Fruit fly (Drosophila melanogaster) whole organism, wandering third instar larva: ENCODE data around the gene AstC.
A peak's percentile ranks its signal among the peaks of the same experiment; 100 is the strongest.

Source experiments
- Abd-B ChIP-seq: fragments of >200 bp; optimal IDR thresholded peaks from 2 replicates; lab custom pipeline; 2017; ENCODE audit warnings: missing biosample characterization, missing genetic modification characterization
- CG32264 ChIP-seq: fragments of 200-800 bp; sonication (Bioruptor generic); optimal IDR thresholded peaks from 2 replicates; lab custom pipeline; 2016; ENCODE audit warnings: missing biosample characterization, missing genetic modification characterization
- CG9705 ChIP-seq: fragments of 200-800 bp; sonication (Bioruptor generic); optimal IDR thresholded peaks from 2 replicates; lab custom pipeline; 2018; ENCODE audit warnings: missing biosample characterization, mild to moderate bottlenecking, missing genetic modification characterization
- Dfd ChIP-seq: fragments of >200 bp; optimal IDR thresholded peaks from 2 replicates; lab custom pipeline; 2017; ENCODE audit warnings: missing biosample characterization, missing genetic modification characterization
- Dif ChIP-seq: fragments of 200-275, 200-300 bp; sonication (Bioruptor generic); optimal IDR thresholded peaks from 2 replicates; lab custom pipeline; 2018; ENCODE audit warnings: missing biosample characterization, missing genetic modification characterization; ENCODE audit not compliant: partially characterized antibody
- GATAd ChIP-seq: sonication (Bioruptor generic); optimal IDR thresholded peaks from 2 replicates; lab custom pipeline; 2016; ENCODE audit warnings: missing biosample characterization, missing genetic modification characterization
- HLH106 ChIP-seq: fragments of 200-800 bp; optimal IDR thresholded peaks from 3 replicates; lab custom pipeline; 2019; ENCODE audit warnings: missing biosample characterization, mild to moderate bottlenecking, missing genetic modification characterization, moderate library complexity
- Hnf4 ChIP-seq: fragments of 200-800 bp; sonication (Bioruptor generic); optimal IDR thresholded peaks from 2 replicates; lab custom pipeline; 2016; ENCODE audit warnings: missing biosample characterization, mild to moderate bottlenecking, missing genetic modification characterization
- Hr78 ChIP-seq: fragments of >200 bp; optimal IDR thresholded peaks from 2 replicates; lab custom pipeline; 2017; ENCODE audit warnings: missing biosample characterization, missing genetic modification characterization
- Hr83 ChIP-seq: fragments of 200-300 bp; sonication (Bioruptor generic); optimal IDR thresholded peaks from 2 replicates; lab custom pipeline; 2016; ENCODE audit warnings: missing biosample characterization, mild to moderate bottlenecking, missing genetic modification characterization, moderate library complexity; ENCODE audit not compliant: poor library complexity, severe bottlenecking
- Jra ChIP-seq: sonication (Bioruptor generic); optimal IDR thresholded peaks from 2 replicates; lab custom pipeline; 2016; ENCODE audit warnings: missing biosample characterization, missing genetic modification characterization
- Mio ChIP-seq: sonication (Bioruptor generic); optimal IDR thresholded peaks from 2 replicates; lab custom pipeline; 2016; ENCODE audit warnings: missing biosample characterization, missing genetic modification characterization
- Myc ChIP-seq: fragments of >200 bp; optimal IDR thresholded peaks from 2 replicates; lab custom pipeline; 2017
- N ChIP-seq: fragments of >200 bp; optimal IDR thresholded peaks from 2 replicates; lab custom pipeline; 2018; ENCODE audit warnings: missing biosample characterization, missing external identifiers, missing genetic modification characterization
- OdsH ChIP-seq: fragments of 200-800 bp; sonication (Bioruptor generic); optimal IDR thresholded peaks from 2 replicates; lab custom pipeline; 2016; ENCODE audit warnings: missing biosample characterization, mild to moderate bottlenecking, missing genetic modification characterization
- Rel ChIP-seq, 2 experiments: fragments of 200-800 bp; sonication (Bioruptor generic) in 1 of 2; optimal IDR thresholded peaks; 2 replicates in 1 of 2; 3 replicates in 1 of 2; lab custom pipeline; 2016 to 2019; ENCODE audit warnings: mild to moderate bottlenecking in 2 of 2, missing biosample characterization in 2 of 2, missing genetic modification characterization in 2 of 2, moderate library complexity in 1 of 2
- Sp1 ChIP-seq: fragments of 200-800 bp; sonication (Bioruptor generic); optimal IDR thresholded peaks from 3 replicates; lab custom pipeline; 2019; ENCODE audit warnings: missing biosample characterization, mild to moderate bottlenecking, missing genetic modification characterization, moderate library complexity
- Vsx2 ChIP-seq: fragments of 200-300, 225-300 bp; sonication (Bioruptor generic); optimal IDR thresholded peaks from 2 replicates; lab custom pipeline; 2018; ENCODE audit warnings: missing biosample characterization, missing genetic modification characterization; ENCODE audit not compliant: partially characterized antibody
- br ChIP-seq: fragments of 200-800 bp; sonication (Bioruptor generic); optimal IDR thresholded peaks from 2 replicates; lab custom pipeline; 2016; ENCODE audit warnings: missing biosample characterization, missing genetic modification characterization
- brk ChIP-seq: fragments of 200-800 bp; sonication (Bioruptor generic); optimal IDR thresholded peaks from 2 replicates; lab custom pipeline; 2016; ENCODE audit warnings: missing biosample characterization, mild to moderate bottlenecking, missing genetic modification characterization
- dl ChIP-seq, 2 experiments: fragments of 175-275, 200-275 bp in 1 of 2; fragments of 200-275 bp in 1 of 2; sonication (Bioruptor generic); optimal IDR thresholded peaks; lab custom pipeline; 2018; ENCODE audit warnings: mild to moderate bottlenecking in 2 of 2, missing biosample characterization in 2 of 2, missing genetic modification characterization in 2 of 2, moderate library complexity in 2 of 2; ENCODE audit not compliant: partially characterized antibody in 2 of 2, insufficient read depth in 1 of 2
- dmrt93B ChIP-seq: fragments of 200-800 bp; sonication (Bioruptor generic); optimal IDR thresholded peaks from 2 replicates; lab custom pipeline; 2018; ENCODE audit warnings: missing biosample characterization, mild to moderate bottlenecking, missing genetic modification characterization
- dsf ChIP-seq: sonication (Bioruptor generic); optimal IDR thresholded peaks from 2 replicates; lab custom pipeline; 2016; ENCODE audit warnings: missing biosample characterization, missing genetic modification characterization, borderline replicate concordance
- ey ChIP-seq: fragments of 200-800 bp; sonication (Bioruptor generic); optimal IDR thresholded peaks from 2 replicates; lab custom pipeline; 2016; ENCODE audit warnings: missing biosample characterization, missing genetic modification characterization
- foxo ChIP-seq, 2 experiments: fragments of 200-800 bp; sonication (Bioruptor generic); optimal IDR thresholded peaks; 2 replicates in 1 of 2; 3 replicates in 1 of 2; lab custom pipeline; 2016 to 2017; ENCODE audit warnings: missing biosample characterization in 2 of 2, missing genetic modification characterization in 2 of 2
- fru ChIP-seq: fragments of 200-800 bp; sonication (Bioruptor generic); optimal IDR thresholded peaks from 3 replicates; lab custom pipeline; 2016; ENCODE audit warnings: missing biosample characterization, mild to moderate bottlenecking, missing genetic modification characterization
- lola ChIP-seq: fragments of >200 bp; optimal IDR thresholded peaks from 2 replicates; lab custom pipeline; 2017; ENCODE audit warnings: missing biosample characterization, missing genetic modification characterization
- psq ChIP-seq: fragments of 200-800 bp; sonication (Bioruptor generic); optimal IDR thresholded peaks from 3 replicates; lab custom pipeline; 2017; ENCODE audit warnings: missing biosample characterization, mild to moderate bottlenecking, missing genetic modification characterization, moderate library complexity
- rgr ChIP-seq: fragments of 200-800 bp; sonication (Bioruptor generic); optimal IDR thresholded peaks from 3 replicates; lab custom pipeline; 2016; ENCODE audit warnings: missing biosample characterization, mild to moderate bottlenecking, missing genetic modification characterization
- sage ChIP-seq: fragments of 200-800 bp; sonication (Bioruptor generic); optimal IDR thresholded peaks from 2 replicates; lab custom pipeline; 2016; ENCODE audit warnings: missing biosample characterization, mild to moderate bottlenecking, missing genetic modification characterization
- sv ChIP-seq: fragments of 200-800 bp; sonication (Bioruptor generic); optimal IDR thresholded peaks from 3 replicates; lab custom pipeline; 2016; ENCODE audit warnings: missing biosample characterization, missing genetic modification characterization
- usp ChIP-seq: fragments of >200 bp; optimal IDR thresholded peaks from 2 replicates; lab custom pipeline; 2017; ENCODE audit warnings: missing biosample characterization, missing genetic modification characterization
- woc ChIP-seq: sonication (Bioruptor generic); optimal IDR thresholded peaks from 2 replicates; lab custom pipeline; 2016; ENCODE audit warnings: missing biosample characterization, mild to moderate bottlenecking, missing genetic modification characterization

Gene AstC

dm6 chr2L:11100516-11101061 is 19.4 kb upstream of the AstC start, which contains the start of gene Ge-1:
Gene Ge-1 (minus strand): TSS chr2L:11100888.
- TF ChIP-seq Hr83 (GFP tag; lab: Kevin White, UChicago), result peak; percentile 20
- no peak for TF ChIP-seq br
- TF ChIP-seq brk (GFP tag; lab: Kevin White, UChicago), result no peak
- TF ChIP-seq, all 38 proteins: peak for 1

- TF ChIP-seq Dif (GFP tag; lab: Kevin White, UChicago), result no peak
- no peak for TF ChIP-seq foxo (GFP tag; optimal IDR thresholded peaks at IDR 0.05; lab: Kevin White, UChicago)
- no peak for TF ChIP-seq rgr (GFP tag; lab: Kevin White, UChicago)
- TF ChIP-seq N (GFP tag; lab: Kevin White, UChicago), result no peak
- peak; percentile 96 for TF ChIP-seq Myc (lab: Kevin White, UChicago)
- TF ChIP-seq Abd-B (GFP tag; lab: Kevin White, UChicago), result no peak
- no peak for TF ChIP-seq sage (GFP tag; lab: Kevin White, UChicago)
- no peak for TF ChIP-seq Dfd (GFP tag; lab: Kevin White, UChicago)
- TF ChIP-seq Rel (GFP tag; optimal IDR thresholded peaks at IDR 0.05; lab: Kevin White, UChicago), result no peak
- TF ChIP-seq Rel (tag; optimal IDR thresholded peaks at IDR 0.05; lab: Kevin White, UChicago), result no peak
- no peak for TF ChIP-seq fru (GFP tag; lab: Kevin White, UChicago)
- TF ChIP-seq woc, result peak; percentile 87
- TF ChIP-seq CG32264 (GFP tag; lab: Kevin White, UChicago), result no peak
- TF ChIP-seq br, result no peak
- TF ChIP-seq lola, result no peak
- no peak for TF ChIP-seq Vsx2 (GFP tag; lab: Kevin White, UChicago)
- TF ChIP-seq ey, result no peak
- no peak for TF ChIP-seq Sp1 (GFP tag; lab: Kevin White, UChicago)
- no peak for TF ChIP-seq HLH106
- TF ChIP-seq OdsH (GFP tag; lab: Kevin White, UChicago), result no peak
- TF ChIP-seq sv, result peak; percentile 49
- no peak for TF ChIP-seq brk (GFP tag; lab: Kevin White, UChicago)
- no peak for TF ChIP-seq dl (GFP tag; optimal IDR thresholded peaks at IDR 0.05; lab: Kevin White, UChicago; ENCODE audit: insufficient read depth in 1 of 2, partially characterized antibody in 2 of 2)
- no peak for TF ChIP-seq Hnf4 (GFP tag; lab: Kevin White, UChicago)
- TF ChIP-seq psq (GFP tag; lab: Kevin White, UChicago), result peak; percentile 13
- no peak for TF ChIP-seq CG9705 (GFP tag; lab: Kevin White, UChicago)
- TF ChIP-seq GATAd (GFP tag; lab: Kevin White, UChicago), result no peak
- TF ChIP-seq Hr83 (GFP tag; lab: Kevin White, UChicago), result no peak
- no peak for TF ChIP-seq Hr78 (GFP tag; lab: Kevin White, UChicago)
Measured at dm6 chr2L:11091111-11091510, 9.9 kb upstream of the AstC start, which contains the start of gene Wdr59. Gene Wdr59 (plus strand): TSS chr2L:11091444.

dm6 chr2L:11086357-11086924 is 5.2 kb upstream of the AstC start, which contains the start of gene CG16854:
Gene CG16854 (plus strand): TSS chr2L:11086721.
- TF ChIP-seq Dif (GFP tag; lab: Kevin White, UChicago), result peak; percentile 11
- no peak for TF ChIP-seq brk (GFP tag; lab: Kevin White, UChicago)

dm6 chr2L:11085129-11085528 is 3.9 kb upstream of the AstC start, which contains the start of gene AstCC:
Gene AstCC (minus strand): TSS chr2L:11085229.
- TF ChIP-seq ey (no peak), Hr83 (GFP tag; lab: Kevin White, UChicago) (no peak), Hr78 (GFP tag; lab: Kevin White, UChicago) (no peak), dl (GFP tag; optimal IDR thresholded peaks at IDR 0.05; lab: Kevin White, UChicago; ENCODE audit: insufficient read depth in 1 of 2, partially characterized antibody in 2 of 2) (no peak), CG32264 (GFP tag; lab: Kevin White, UChicago) (no peak), Jra (GFP tag; lab: Kevin White, UChicago) (no peak), Myc (lab: Kevin White, UChicago) (no peak), Mio (no peak), woc (no peak), usp (GFP tag; lab: Kevin White, UChicago) (no peak), dsf (no peak), Vsx2 (GFP tag; lab: Kevin White, UChicago) (no peak), sage (GFP tag; lab: Kevin White, UChicago) (no peak), CG9705 (GFP tag; lab: Kevin White, UChicago) (no peak), fru (GFP tag; lab: Kevin White, UChicago) (no peak), Sp1 (GFP tag; lab: Kevin White, UChicago) (no peak), br (no peak), dmrt93B (GFP tag; lab: Kevin White, UChicago) (no peak), Rel (GFP tag; optimal IDR thresholded peaks at IDR 0.05; lab: Kevin White, UChicago) (no peak), Rel (tag; optimal IDR thresholded peaks at IDR 0.05; lab: Kevin White, UChicago) (no peak)
